Fruit fly (Drosophila melanogaster) whole organism, embryonic: ENCODE measurements around the gene CG31157.

Experiments
- Bdp1 ChIP-seq: fragments of 200-800 bp; sonication (Bioruptor generic); optimal IDR thresholded peaks from 3 replicates; lab custom pipeline; 2016; ENCODE audit warnings: missing biosample characterization, missing genetic modification characterization
- CG10654 ChIP-seq: fragments of 200-800 bp; sonication (Bioruptor generic); optimal IDR thresholded peaks from 2 replicates; lab custom pipeline; 2016; ENCODE audit warnings: missing biosample characterization, missing genetic modification characterization
- CG10979 ChIP-seq: fragments of 200-800 bp; sonication (Bioruptor generic); optimal IDR thresholded peaks from 2 replicates; lab custom pipeline; 2018; ENCODE audit warnings: missing biosample characterization, mild to moderate bottlenecking, missing genetic modification characterization, moderate library complexity
- CG1233 ChIP-seq: fragments of 200-800 bp; sonication (Bioruptor generic); optimal IDR thresholded peaks from 4 replicates; lab custom pipeline; 2018; ENCODE audit warnings: missing biosample characterization, mild to moderate bottlenecking, missing genetic modification characterization
- CG12744 ChIP-seq: fragments of 200-800 bp; sonication (Bioruptor generic); optimal IDR thresholded peaks from 2 replicates; lab custom pipeline; 2016; ENCODE audit warnings: missing biosample characterization, missing genetic modification characterization
- CG13296 ChIP-seq: fragments of 200-800 bp; sonication (Bioruptor generic); optimal IDR thresholded peaks from 3 replicates; lab custom pipeline; 2018; ENCODE audit warnings: missing biosample characterization, mild to moderate bottlenecking, missing genetic modification characterization
- CG14710 ChIP-seq: fragments of 200-800 bp; sonication (Bioruptor generic); optimal IDR thresholded peaks from 3 replicates; lab custom pipeline; 2019; ENCODE audit warnings: missing biosample characterization, mild to moderate bottlenecking, missing genetic modification characterization, moderate library complexity
- CG17612 ChIP-seq: fragments of 200-800 bp; sonication (Bioruptor generic); IDR thresholded peaks from 2 replicates; pipeline ENCODE4 v1.3.6; 2022; ENCODE audit warnings: missing biosample characterization, missing genetic modification characterization
- CG32772 ChIP-seq: fragments of 200-800 bp; sonication (Bioruptor generic); IDR thresholded peaks from 2 replicates; pipeline ENCODE4 v1.3.6; 2022; ENCODE audit warnings: missing biosample characterization, missing genetic modification characterization
- CG3726 ChIP-seq: fragments of 200-800 bp; sonication (Bioruptor generic); IDR thresholded peaks from 3 replicates; pipeline ENCODE4, ENCODE4 v1.3.6; 2022; ENCODE audit warnings: missing biosample characterization, missing genetic modification characterization
- CG3847 ChIP-seq: fragments of 200-800 bp; sonication (Bioruptor generic); IDR thresholded peaks from 2 replicates; pipeline ENCODE4 v1.3.6; 2022; ENCODE audit warnings: missing biosample characterization, missing genetic modification characterization
- CG42726 ChIP-seq: fragments of 200-800 bp; sonication (Bioruptor generic); IDR thresholded peaks from 2 replicates; pipeline ENCODE4 v1.3.6; 2022; ENCODE audit warnings: missing biosample characterization, missing genetic modification characterization; ENCODE audit not compliant: partially characterized antibody
- CG4617 ChIP-seq: fragments of 200-800 bp; sonication (Bioruptor generic); optimal IDR thresholded peaks from 3 replicates; lab custom pipeline; 2016; ENCODE audit warnings: missing biosample characterization, missing genetic modification characterization, borderline replicate concordance
- CG4730 ChIP-seq: fragments of 200-800 bp; sonication (Bioruptor generic); IDR thresholded peaks from 2 replicates; pipeline ENCODE4 v1.3.6; 2022; ENCODE audit warnings: missing biosample characterization, missing genetic modification characterization
- CG5245 ChIP-seq: fragments of 200-800 bp; sonication (Bioruptor generic); optimal IDR thresholded peaks from 3 replicates; lab custom pipeline; 2016; ENCODE audit warnings: missing biosample characterization, missing genetic modification characterization
- CG6175 ChIP-seq: fragments of 200-800 bp; sonication (Bioruptor generic); IDR thresholded peaks from 3 replicates; pipeline ENCODE4 v1.3.6; 2022; ENCODE audit warnings: missing biosample characterization, missing genetic modification characterization
- CG6683 ChIP-seq: fragments of 200-800 bp; sonication (Bioruptor generic); optimal IDR thresholded peaks from 2 replicates; lab custom pipeline; 2017; ENCODE audit warnings: missing biosample characterization, mild to moderate bottlenecking, missing genetic modification characterization, missing genetic modification reagents
- CG6689 ChIP-seq: fragments of 200-800 bp; sonication (Bioruptor generic); IDR thresholded peaks from 2 replicates; pipeline ENCODE4 v1.3.6; 2022; ENCODE audit warnings: missing biosample characterization, missing genetic modification characterization
- CG7271 ChIP-seq: fragments of 200-800 bp; sonication (Bioruptor generic); optimal IDR thresholded peaks from 2 replicates; lab custom pipeline; 2018; ENCODE audit warnings: missing biosample characterization, mild to moderate bottlenecking, missing genetic modification characterization, moderate library complexity
- CG7372 ChIP-seq: fragments of 200-800 bp; sonication (Bioruptor generic); IDR thresholded peaks from 2 replicates; pipeline ENCODE4 v1.3.6; 2022; ENCODE audit warnings: missing biosample characterization, missing genetic modification characterization
- CG7786 ChIP-seq: fragments of 200-800 bp; sonication (Bioruptor generic); optimal IDR thresholded peaks from 2 replicates; lab custom pipeline; 2016; ENCODE audit warnings: missing biosample characterization, missing genetic modification characterization
- CG7839 ChIP-seq: fragments of 200-800 bp; sonication (Bioruptor generic); optimal IDR thresholded peaks from 3 replicates; lab custom pipeline; 2018; ENCODE audit warnings: missing biosample characterization, mild to moderate bottlenecking, missing genetic modification characterization, moderate library complexity
- CG9797 ChIP-seq: fragments of 200-800 bp; sonication (Bioruptor generic); optimal IDR thresholded peaks from 3 replicates; lab custom pipeline; 2018; ENCODE audit warnings: missing biosample characterization, mild to moderate bottlenecking, missing genetic modification characterization
- Chrac-16 ChIP-seq: fragments of 200-800 bp; sonication (Bioruptor generic); optimal IDR thresholded peaks from 3 replicates; lab custom pipeline; 2016; ENCODE audit warnings: missing biosample characterization, missing genetic modification characterization
- Deaf1 ChIP-seq: fragments of 200-800 bp; optimal IDR thresholded peaks from 3 replicates; lab custom pipeline; 2019; ENCODE audit warnings: missing biosample characterization, mild to moderate bottlenecking, missing genetic modification characterization, moderate library complexity
- Ets65A ChIP-seq: fragments of 200-800 bp; sonication (Bioruptor generic); peaks from one replicate; lab custom pipeline; 2016; ENCODE audit warnings: missing biosample characterization, missing genetic modification characterization
- Fer1 ChIP-seq: fragments of 200-800 bp; sonication (Bioruptor generic); optimal IDR thresholded peaks from 2 replicates; lab custom pipeline; 2017; ENCODE audit warnings: missing biosample characterization, mild to moderate bottlenecking, missing genetic modification characterization
- Gsc ChIP-seq: fragments of 200-800 bp; sonication (Bioruptor generic); IDR thresholded peaks from 2 replicates; pipeline ENCODE4 v1.3.6; 2022; ENCODE audit warnings: missing biosample characterization, missing genetic modification characterization
- HHEX ChIP-seq: fragments of 200-800 bp; sonication (Bioruptor generic); optimal IDR thresholded peaks from 3 replicates; lab custom pipeline; 2017; ENCODE audit warnings: missing biosample characterization, mild to moderate bottlenecking, missing genetic modification characterization, missing genetic modification reagents
- Hmx ChIP-seq: fragments of 200-800 bp; sonication (Bioruptor generic); optimal IDR thresholded peaks from 2 replicates; lab custom pipeline; 2016; ENCODE audit warnings: missing biosample characterization, missing genetic modification characterization
- Meics ChIP-seq: fragments of 200-800 bp; sonication (Bioruptor generic); optimal IDR thresholded peaks from 2 replicates; lab custom pipeline; 2017; ENCODE audit warnings: missing biosample characterization, mild to moderate bottlenecking, missing genetic modification characterization
- Oaz ChIP-seq: fragments of 200-800 bp; sonication (Bioruptor generic); IDR thresholded peaks from 2 replicates; pipeline ENCODE4 v1.3.6; 2022; ENCODE audit warnings: missing biosample characterization, missing genetic modification characterization
- ab ChIP-seq: fragments of 200-800 bp; sonication (Bioruptor generic); optimal IDR thresholded peaks from 2 replicates; lab custom pipeline; 2016; ENCODE audit warnings: missing biosample characterization, missing genetic modification characterization
- br ChIP-seq: fragments of >200 bp; optimal IDR thresholded peaks from 2 replicates; lab custom pipeline; 2017
- bsh ChIP-seq, 2 experiments: fragments of 200-800 bp; sonication (Bioruptor generic); optimal IDR thresholded peaks; 2 replicates each; lab custom pipeline; 2017 to 2018; ENCODE audit warnings: mild to moderate bottlenecking in 2 of 2, missing biosample characterization in 2 of 2, missing genetic modification characterization in 2 of 2, moderate library complexity in 1 of 2
- crp ChIP-seq, 2 experiments: fragments of 200-800 bp; sonication (Bioruptor generic); optimal IDR thresholded peaks; 2 replicates in 1 of 2; 3 replicates in 1 of 2; lab custom pipeline; 2017; ENCODE audit warnings: missing biosample characterization in 2 of 2, missing genetic modification characterization in 2 of 2, mild to moderate bottlenecking in 1 of 2, moderate library complexity in 1 of 2
- fd64A ChIP-seq: fragments of 200-800 bp; sonication (Bioruptor generic); optimal IDR thresholded peaks from 3 replicates; lab custom pipeline; 2018; ENCODE audit warnings: missing biosample characterization, mild to moderate bottlenecking, missing genetic modification characterization
- grau ChIP-seq: fragments of 200-800 bp; optimal IDR thresholded peaks from 3 replicates; lab custom pipeline; 2019; ENCODE audit warnings: missing biosample characterization, mild to moderate bottlenecking, missing genetic modification characterization, moderate library complexity
- lmd ChIP-seq: fragments of 200-800 bp; sonication (Bioruptor generic); IDR thresholded peaks from 2 replicates; pipeline ENCODE4 v1.3.6; 2022; ENCODE audit warnings: missing biosample characterization, missing genetic modification characterization
- lola ChIP-seq, 3 experiments: fragments of >200 bp in 2 of 3; fragments of 200-800 bp in 1 of 3; sonication (Bioruptor generic) in 1 of 3; optimal IDR thresholded peaks; 2 replicates each; lab custom pipeline; 2017 to 2019; ENCODE audit warnings: missing biosample characterization in 3 of 3, missing genetic modification characterization in 3 of 3, mild to moderate bottlenecking in 1 of 3, moderate library complexity in 1 of 3
- mam ChIP-seq: fragments of 200-800 bp; sonication (Bioruptor generic); optimal IDR thresholded peaks from 3 replicates; lab custom pipeline; 2016; ENCODE audit warnings: missing biosample characterization, missing genetic modification characterization
- nom ChIP-seq: fragments of 200-800 bp; sonication (Bioruptor generic); optimal IDR thresholded peaks from 2 replicates; lab custom pipeline; 2017; ENCODE audit warnings: missing biosample characterization, missing genetic modification characterization, mild to moderate bottlenecking, moderate library complexity, missing genetic modification reagents
- rib ChIP-seq: fragments of 200-800 bp; sonication (Bioruptor generic); IDR thresholded peaks from 2 replicates; pipeline ENCODE4 v1.3.6; 2022; ENCODE audit warnings: missing biosample characterization, missing genetic modification characterization
- sc ChIP-seq, 3 experiments: fragments of >200 bp in 2 of 3; fragments of 200-800 bp in 1 of 3; sonication (Bioruptor generic) in 1 of 3; optimal IDR thresholded peaks; 2 replicates in 2 of 3; 3 replicates in 1 of 3; lab custom pipeline; 2017; ENCODE audit warnings: mild to moderate bottlenecking in 1 of 3, missing biosample characterization in 1 of 3, missing genetic modification characterization in 1 of 3, missing genetic modification reagents in 1 of 3
- sens-2 ChIP-seq: fragments of 200-800 bp; sonication (Bioruptor generic); IDR thresholded peaks from 2 replicates; pipeline ENCODE4 v1.3.6; 2022; ENCODE audit warnings: missing biosample characterization, missing genetic modification characterization
- slbo ChIP-seq: fragments of 200-800 bp; sonication (Bioruptor generic); IDR thresholded peaks from 2 replicates; pipeline ENCODE4 v1.3.6; 2022; ENCODE audit warnings: missing biosample characterization, missing genetic modification characterization
- so ChIP-seq: fragments of 200-800 bp; sonication (Bioruptor generic); IDR thresholded peaks from 3 replicates; pipeline ENCODE4 v1.3.6; 2022; ENCODE audit warnings: missing biosample characterization, missing genetic modification characterization
- trem ChIP-seq: fragments of 200-800 bp; optimal IDR thresholded peaks from 3 replicates; lab custom pipeline; 2019; ENCODE audit warnings: missing biosample characterization, mild to moderate bottlenecking, missing genetic modification characterization, moderate library complexity
- wdn ChIP-seq: fragments of 200-800 bp; sonication (Bioruptor generic); IDR thresholded peaks from 2 replicates; pipeline ENCODE4 v1.3.6; 2022; ENCODE audit warnings: missing biosample characterization, missing genetic modification characterization

The CG31157 gene

DNA sequence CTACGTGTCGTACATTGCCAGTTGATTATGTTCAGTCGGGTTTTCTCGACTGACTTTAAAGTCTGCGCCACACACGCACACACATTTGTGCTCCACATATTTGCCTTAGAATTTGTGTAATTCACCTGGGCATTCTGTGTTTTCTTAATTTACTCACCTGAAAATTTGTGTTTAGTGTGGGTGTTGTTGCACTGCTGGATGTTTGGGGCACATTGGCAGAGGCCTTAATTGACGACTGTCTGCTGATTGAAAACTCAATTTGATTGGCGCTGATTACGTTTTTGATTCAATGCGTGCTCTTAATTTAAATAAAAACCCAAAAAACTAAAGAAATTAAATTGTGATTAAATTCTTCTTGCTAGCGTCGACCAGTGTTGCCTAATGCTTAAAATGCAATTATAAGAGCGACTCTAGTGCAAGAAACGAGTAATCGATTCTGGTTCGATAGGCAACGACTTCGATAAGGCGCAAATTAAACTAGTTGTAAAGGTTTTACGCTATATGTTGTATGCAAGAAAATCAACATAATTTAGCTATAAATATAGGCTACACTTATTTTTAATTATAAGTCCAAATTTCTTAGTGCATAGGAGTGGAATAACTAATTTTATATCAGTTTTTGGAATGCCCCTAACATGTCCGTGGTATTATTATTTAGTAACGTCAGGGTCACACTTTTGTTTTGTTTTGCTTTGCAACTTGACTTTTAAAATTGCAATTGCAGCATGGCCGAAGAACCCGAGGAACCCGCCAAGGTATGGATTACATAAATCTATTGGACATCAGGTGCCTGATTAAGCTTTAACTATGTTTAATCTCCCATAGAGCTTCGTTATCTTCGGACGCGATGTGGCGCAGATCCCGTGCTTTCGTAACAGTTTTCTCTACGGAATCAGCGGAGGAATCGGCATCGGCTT lies 17.0 kb upstream of the CG31157 start, which contains the start of the genes CG46281 and CG46280 (continued):
- TF ChIP-seq slbo (GFP tag; lab: Robert Waterston, UW): no peak
- no peak for TF ChIP-seq grau (tag; lab: Kevin White, UChicago)
- TF ChIP-seq CG42726: no peak
- TF ChIP-seq sc (optimal IDR thresholded peaks at IDR 0.05; lab: Kevin White, UChicago): no peak
- no peak for TF ChIP-seq sc (GFP tag; optimal IDR thresholded peaks at IDR 0.05; lab: Kevin White, UChicago)
- no peak for TF ChIP-seq wdn (GFP tag; lab: Robert Waterston, UW)
- no peak for TF ChIP-seq CG13296
- peak; percentile 32 for TF ChIP-seq Chrac-16 (GFP tag; lab: Kevin White, UChicago)
- TF ChIP-seq CG7372 (GFP tag; lab: Robert Waterston, UW): no peak
- peak in 1 of 3 experiments; percentile 30 for TF ChIP-seq lola (GFP tag; optimal IDR thresholded peaks at IDR 0.05; lab: Kevin White, UChicago)
- TF ChIP-seq crp (GFP tag; optimal IDR thresholded peaks at IDR 0.05; lab: Kevin White, UChicago): no peak
- TF ChIP-seq Fer1 (GFP tag; lab: Kevin White, UChicago): peak; percentile 20
- TF ChIP-seq lmd (GFP tag; lab: Robert Waterston, UW): no peak
- peak; percentile 37 for TF ChIP-seq mam (GFP tag; lab: Kevin White, UChicago)
- TF ChIP-seq CG7839 (tag; lab: Kevin White, UChicago): no peak
- no peak for TF ChIP-seq Hmx (GFP tag; lab: Kevin White, UChicago)
- TF ChIP-seq br (lab: Kevin White, UChicago): no peak
- peak; percentile 71 for TF ChIP-seq CG9797 (GFP tag; lab: Kevin White, UChicago)
- TF ChIP-seq bsh (GFP tag; optimal IDR thresholded peaks at IDR 0.05; lab: Kevin White, UChicago): no peak
- TF ChIP-seq CG6683 (GFP tag; lab: Kevin White, UChicago): no peak
- TF ChIP-seq CG3726 (GFP tag; lab: Robert Waterston, UW): no peak
- TF ChIP-seq CG6175 (GFP tag; lab: Robert Waterston, UW): no peak
- no peak for TF ChIP-seq CG12744 (GFP tag; lab: Kevin White, UChicago)
- TF ChIP-seq Ets65A (GFP tag; lab: Kevin White, UChicago): peak; percentile 55
- peak; percentile 23 for TF ChIP-seq Bdp1 (GFP tag; lab: Kevin White, UChicago)
- TF ChIP-seq CG17612 (GFP tag; lab: Robert Waterston, UW): no peak
- no peak for TF ChIP-seq CG7271 (tag; lab: Kevin White, UChicago)
- no peak for TF ChIP-seq Deaf1 (tag; lab: Kevin White, UChicago)
- 0 out of 2 replicates have a peak, but pooled peaks have one; percentile 36 for TF ChIP-seq CG3847 (GFP tag; lab: Robert Waterston, UW)
- no peak for TF ChIP-seq sens-2
- no peak for TF ChIP-seq CG10979 (tag; lab: Kevin White, UChicago)
- no peak for TF ChIP-seq Gsc (GFP tag; lab: Robert Waterston, UW)
- no peak for TF ChIP-seq CG4730 (GFP tag; lab: Robert Waterston, UW)
- TF ChIP-seq ab (GFP tag; lab: Kevin White, UChicago): no peak
- TF ChIP-seq CG14710 (tag; lab: Kevin White, UChicago): peak; percentile 93
- no peak for TF ChIP-seq Meics (GFP tag; lab: Kevin White, UChicago)
- no peak for TF ChIP-seq nom (GFP tag; lab: Kevin White, UChicago)
- TF ChIP-seq trem (tag; lab: Kevin White, UChicago): peak; percentile 76
- TF ChIP-seq HHEX (GFP tag; lab: Kevin White, UChicago): no peak
- TF ChIP-seq CG10654: no peak
- no peak for TF ChIP-seq Oaz (GFP tag; lab: Robert Waterston, UW)
- no peak for TF ChIP-seq CG5245 (GFP tag; lab: Kevin White, UChicago)
- TF ChIP-seq CG6689 (GFP tag; lab: Robert Waterston, UW): no peak
- no peak for TF ChIP-seq fd64A
- peak; percentile 76 for TF ChIP-seq CG4617 (GFP tag; lab: Kevin White, UChicago)
- peak; percentile 6 for TF ChIP-seq CG7786 (GFP tag; lab: Kevin White, UChicago)
- TF ChIP-seq so (GFP tag; lab: Robert Waterston, UW): no peak
- no peak for TF ChIP-seq CG1233 (GFP tag; lab: Kevin White, UChicago)
- TF ChIP-seq rib (GFP tag; lab: Robert Waterston, UW): no peak
- no peak for TF ChIP-seq CG32772
